Worm (Caenorhabditis elegans) whole organism, L3 larva: Measurements from ENCODE around the gene F17C11.22.

Experiments
- R02D3.7 ChIP-seq: fragments of 150-350 bp; optimal IDR thresholded peaks from 2 replicates; lab custom pipeline; 2014; ENCODE audit warnings: missing biosample characterization, missing genetic modification characterization
- ZK546.5 ChIP-seq: sonication (generic microtip); optimal IDR thresholded peaks from 2 replicates; lab custom pipeline; 2017; ENCODE audit warnings: missing biosample characterization, missing genetic modification characterization
- aly-2 ChIP-seq: fragments of 150-350 bp; optimal IDR thresholded peaks from 2 replicates; lab custom pipeline; 2014; ENCODE audit warnings: missing biosample characterization, missing genetic modification characterization
- ama-1 ChIP-seq: fragments of 150-350 bp; optimal IDR thresholded peaks from 2 replicates; lab custom pipeline; 2018
- ceh-16 ChIP-seq: sonication (generic microtip); optimal IDR thresholded peaks from 2 replicates; lab custom pipeline; 2017; ENCODE audit warnings: missing biosample characterization, missing genetic modification characterization
- ceh-82 ChIP-seq: fragments of 150-350 bp; optimal IDR thresholded peaks from 2 replicates; lab custom pipeline; 2014; ENCODE audit warnings: missing biosample characterization, missing genetic modification characterization
- ceh-9 ChIP-seq: sonication (generic microtip); optimal IDR thresholded peaks from 2 replicates; lab custom pipeline; 2018; ENCODE audit warnings: missing biosample characterization, missing genetic modification characterization
- egl-27 ChIP-seq: sonication (generic microtip); optimal IDR thresholded peaks from 4 replicates; lab custom pipeline; 2017; ENCODE audit warnings: missing biosample characterization, missing genetic modification reagents, missing genetic modification characterization
- egl-5 ChIP-seq: fragments of 150-350 bp; optimal IDR thresholded peaks from 2 replicates; lab custom pipeline; 2017; ENCODE audit warnings: missing biosample characterization, missing genetic modification reagents, missing genetic modification characterization, inconsistent platforms
- elt-1 ChIP-seq: fragments of 150-350 bp; optimal IDR thresholded peaks from 2 replicates; lab custom pipeline; 2014; ENCODE audit warnings: missing biosample characterization, missing genetic modification characterization
- elt-2 ChIP-seq: sonication (generic microtip); optimal IDR thresholded peaks from 2 replicates; lab custom pipeline; 2016; ENCODE audit warnings: missing genetic modification reagents, mild to moderate bottlenecking, missing genetic modification characterization, missing compliant biosample characterization
- eor-1 ChIP-seq, 2 experiments: fragments of 150-350 bp; optimal IDR thresholded peaks; 2 replicates each; lab custom pipeline; 2014 to 2018; ENCODE audit warnings: missing biosample characterization in 2 of 2, missing genetic modification characterization in 2 of 2
- fkh-10 ChIP-seq: sonication (generic microtip); optimal IDR thresholded peaks from 2 replicates; lab custom pipeline; 2017; ENCODE audit warnings: missing biosample characterization, missing genetic modification reagents, missing genetic modification characterization
- fkh-2 ChIP-seq: fragments of 150-350 bp; optimal IDR thresholded peaks from 2 replicates; lab custom pipeline; 2014; ENCODE audit warnings: missing biosample characterization, missing genetic modification reagents, missing genetic modification characterization
- fos-1 ChIP-seq: fragments of 150-350 bp; optimal IDR thresholded peaks from 2 replicates; lab custom pipeline; 2014; ENCODE audit warnings: missing biosample characterization, missing genetic modification characterization
- hmg-11 ChIP-seq: sonication (generic microtip); optimal IDR thresholded peaks from 2 replicates; lab custom pipeline; 2016; ENCODE audit warnings: missing genetic modification characterization, missing compliant biosample characterization
- lin-15B ChIP-seq: fragments of 150-350 bp; optimal IDR thresholded peaks from 2 replicates; lab custom pipeline; 2014; ENCODE audit warnings: missing biosample characterization, missing genetic modification characterization
- lin-39 ChIP-seq: fragments of 150-350 bp; optimal IDR thresholded peaks from 2 replicates; lab custom pipeline; 2018; ENCODE audit warnings: missing biosample characterization, missing genetic modification reagents, missing genetic modification characterization
- lsy-12 ChIP-seq: sonication (generic microtip); optimal IDR thresholded peaks from 2 replicates; lab custom pipeline; 2016; ENCODE audit warnings: mild to moderate bottlenecking, missing genetic modification characterization, missing compliant biosample characterization
- mdl-1 ChIP-seq: fragments of 150-350 bp; optimal IDR thresholded peaks from 2 replicates; lab custom pipeline; 2014; ENCODE audit warnings: missing biosample characterization, missing genetic modification characterization
- nhr-11 ChIP-seq: fragments of 150-350 bp; optimal IDR thresholded peaks from 2 replicates; lab custom pipeline; 2014; ENCODE audit warnings: missing biosample characterization, missing genetic modification characterization
- nhr-12 ChIP-seq: fragments of 150-350 bp; optimal IDR thresholded peaks from 2 replicates; lab custom pipeline; 2014; ENCODE audit warnings: missing biosample characterization, missing genetic modification characterization
- nhr-23 ChIP-seq: fragments of 150-350 bp; optimal IDR thresholded peaks from 2 replicates; lab custom pipeline; 2014; ENCODE audit warnings: missing biosample characterization, missing genetic modification reagents, missing genetic modification characterization
- nhr-237 ChIP-seq: fragments of 150-350 bp; optimal IDR thresholded peaks from 2 replicates; lab custom pipeline; 2014; ENCODE audit warnings: missing biosample characterization, missing genetic modification characterization
- nhr-25 ChIP-seq: sonication (generic microtip); optimal IDR thresholded peaks from 2 replicates; lab custom pipeline; 2017; ENCODE audit warnings: missing biosample characterization, missing genetic modification characterization
- nhr-28 ChIP-seq: fragments of 150-350 bp; optimal IDR thresholded peaks from 2 replicates; lab custom pipeline; 2014; ENCODE audit warnings: missing biosample characterization, missing genetic modification characterization
- nhr-43 ChIP-seq: sonication (generic microtip); optimal IDR thresholded peaks from 2 replicates; lab custom pipeline; 2016; ENCODE audit warnings: mild to moderate bottlenecking, missing genetic modification characterization, missing compliant biosample characterization; ENCODE audit not compliant: poor library complexity, severe bottlenecking
- pqm-1 ChIP-seq: fragments of 150-350 bp; optimal IDR thresholded peaks from 2 replicates; lab custom pipeline; 2017; ENCODE audit warnings: missing biosample characterization, missing genetic modification characterization, inconsistent platforms
- sea-2 ChIP-seq: fragments of 150-350 bp; sonication (generic microtip); optimal IDR thresholded peaks from 4 replicates; lab custom pipeline; 2014; ENCODE audit warnings: missing biosample characterization, missing genetic modification reagents, missing genetic modification characterization
- skn-1 ChIP-seq: fragments of 150-350 bp; optimal IDR thresholded peaks from 2 replicates; lab custom pipeline; 2014; ENCODE audit warnings: missing biosample characterization, missing genetic modification characterization
- tbx-2 ChIP-seq: sonication (generic microtip); optimal IDR thresholded peaks from 2 replicates; lab custom pipeline; 2016; ENCODE audit warnings: mild to moderate bottlenecking, missing genetic modification characterization, missing compliant biosample characterization
- unc-39 ChIP-seq: sonication (generic microtip); optimal IDR thresholded peaks from 4 replicates; lab custom pipeline; 2017; ENCODE audit warnings: missing biosample characterization, missing genetic modification characterization
- ztf-11 ChIP-seq: fragments of 150-350 bp; optimal IDR thresholded peaks from 2 replicates; lab custom pipeline; 2014; ENCODE audit warnings: missing biosample characterization, missing genetic modification characterization
- ztf-4 ChIP-seq: fragments of 150-350 bp; optimal IDR thresholded peaks from 2 replicates; lab custom pipeline; 2014; ENCODE audit warnings: missing biosample characterization, missing genetic modification characterization

The F17C11.22 gene

ce11 chrV:10936681-10937080, 33.3 kb downstream of the F17C11.22 start, which contains the start of gene F17C11.12:
Gene F17C11.12 (minus strand): TSS chrV:10936920.
- TF ChIP-seq elt-2 (tag; lab: Kevin White, UChicago) (peak; percentile 91), ceh-9 (no peak), lsy-12 (tag; lab: Kevin White, UChicago) (no peak), aly-2 (tag; lab: Kevin White, UChicago) (no peak), lin-39 (tag; lab: Kevin White, UChicago) (no peak), nhr-28 (tag; lab: Kevin White, UChicago) (no peak), pqm-1 (tag; lab: Kevin White, UChicago) (peak; percentile 86), fkh-10 (GFP tag; lab: Kevin White, UChicago) (no peak), nhr-11 (tag; lab: Kevin White, UChicago) (no peak), ZK546.5 (no peak), ama-1 (lab: Kevin White, UChicago) (no peak), ceh-82 (tag; lab: Kevin White, UChicago) (no peak), skn-1 (tag; lab: Kevin White, UChicago) (no peak), unc-39 (tag; lab: Kevin White, UChicago) (no peak), lin-15B (tag; lab: Kevin White, UChicago) (no peak)

- no peak for TF ChIP-seq eor-1 (tag; optimal IDR thresholded peaks at IDR 0.05; lab: Kevin White, UChicago)
- peak; percentile 94 for TF ChIP-seq elt-2 (tag; lab: Kevin White, UChicago)
- TF ChIP-seq pqm-1 (tag; lab: Kevin White, UChicago) = peak; percentile 29
Observed at ce11 chrV:10932411-10932810, 37.6 kb downstream of the F17C11.22 start, which contains the start of gene F58B4.5. Gene F58B4.5 (plus strand): TSS chrV:10932693.

- no peak for TF ChIP-seq hmg-11 (tag; lab: Kevin White, UChicago)
- no peak for TF ChIP-seq R02D3.7 (tag; lab: Kevin White, UChicago)
- TF ChIP-seq fos-1 (tag; lab: Kevin White, UChicago) = no peak
- TF ChIP-seq sea-2 (GFP tag; lab: Kevin White, UChicago) = no peak
- no peak for TF ChIP-seq ztf-4 (tag; lab: Kevin White, UChicago)
- TF ChIP-seq mdl-1 (tag; lab: Kevin White, UChicago) = no peak
- TF ChIP-seq tbx-2 (tag; lab: Kevin White, UChicago) = no peak
Observed at ce11 chrV:10931189-10931588, 38.8 kb downstream of the F17C11.22 start, which contains the start of gene scvp-1. Gene scvp-1 (minus strand): TSS chrV:10931289.

ce11 chrV:10929511-10929910, 40.5 kb downstream of the F17C11.22 start, which contains the start of gene F58B4.3:
Gene F58B4.3 (plus strand): TSS chrV:10929811.
- TF ChIP-seq lsy-12 (tag; lab: Kevin White, UChicago) (no peak), ztf-11 (tag; lab: Kevin White, UChicago) (no peak), nhr-23 (tag; lab: Kevin White, UChicago) (no peak), skn-1 (tag; lab: Kevin White, UChicago) (no peak)

ce11 chrV:10925658-10926057, 44.3 kb downstream of the F17C11.22 start:
- TF ChIP-seq elt-2 (tag; lab: Kevin White, UChicago) (no peak), fkh-2 (tag; lab: Kevin White, UChicago) (no peak), ama-1 (lab: Kevin White, UChicago) (no peak), R02D3.7 (tag; lab: Kevin White, UChicago) (no peak), ceh-16 (no peak), nhr-237 (no peak), ZK546.5 (no peak), nhr-43 (no peak), mdl-1 (tag; lab: Kevin White, UChicago) (no peak), egl-5 (tag; lab: Kevin White, UChicago) (no peak), ztf-11 (tag; lab: Kevin White, UChicago) (no peak), ceh-82 (tag; lab: Kevin White, UChicago) (no peak), fos-1 (tag; lab: Kevin White, UChicago) (no peak), pqm-1 (tag; lab: Kevin White, UChicago) (no peak), elt-1 (tag; lab: Kevin White, UChicago) (no peak), nhr-25 (no peak), nhr-11 (tag; lab: Kevin White, UChicago) (no peak), egl-27 (tag; lab: Kevin White, UChicago) (no peak), ztf-4 (tag; lab: Kevin White, UChicago) (no peak), nhr-12 (no peak)
- TF ChIP-seq, all 47 proteins: peak for 0
